Fruit fly (Drosophila melanogaster) whole organism, embryonic: ENCODE measurements around the gene CG31826.

Experiments
- Atf6 ChIP-seq: fragments of 200-800 bp; sonication (Bioruptor generic); IDR thresholded peaks from 2 replicates; pipeline ENCODE4 v1.3.6; 2022; ENCODE audit warnings: missing biosample characterization, missing genetic modification characterization
- Bdp1 ChIP-seq: fragments of 200-800 bp; sonication (Bioruptor generic); optimal IDR thresholded peaks from 3 replicates; lab custom pipeline; 2016; ENCODE audit warnings: missing biosample characterization, missing genetic modification characterization
- CG11093 ChIP-seq: fragments of 200-800 bp; sonication (Bioruptor generic); IDR thresholded peaks from 3 replicates; pipeline ENCODE4 v1.3.6; 2022; ENCODE audit warnings: missing biosample characterization, missing genetic modification characterization
- CG11560 ChIP-seq: fragments of 200-800 bp; sonication (Bioruptor generic); IDR thresholded peaks from 3 replicates; pipeline ENCODE4 v1.3.6; 2022; ENCODE audit warnings: missing biosample characterization, missing genetic modification characterization
- CG11696 ChIP-seq: fragments of 200-800 bp; sonication (Bioruptor generic); IDR thresholded peaks from 2 replicates; pipeline ENCODE4 v1.3.6; 2022; ENCODE audit warnings: missing biosample characterization, missing genetic modification characterization
- CG11723 ChIP-seq: fragments of 200-800 bp; sonication (Bioruptor generic); optimal IDR thresholded peaks from 2 replicates; lab custom pipeline; 2017; ENCODE audit warnings: missing biosample characterization, mild to moderate bottlenecking, missing genetic modification characterization
- CG12104 ChIP-seq: fragments of 200-800 bp; sonication (Bioruptor generic); optimal IDR thresholded peaks from 3 replicates; lab custom pipeline; 2016; ENCODE audit warnings: missing biosample characterization, missing genetic modification characterization
- CG1233 ChIP-seq: fragments of 200-800 bp; sonication (Bioruptor generic); optimal IDR thresholded peaks from 4 replicates; lab custom pipeline; 2018; ENCODE audit warnings: missing biosample characterization, mild to moderate bottlenecking, missing genetic modification characterization
- CG13287 ChIP-seq: fragments of 200-800 bp; sonication (Bioruptor generic); IDR thresholded peaks from 2 replicates; pipeline ENCODE4 v1.3.6; 2022; ENCODE audit warnings: missing biosample characterization, missing genetic modification characterization; ENCODE audit not compliant: partially characterized antibody
- CG13296 ChIP-seq: fragments of 200-800 bp; sonication (Bioruptor generic); optimal IDR thresholded peaks from 3 replicates; lab custom pipeline; 2018; ENCODE audit warnings: missing biosample characterization, mild to moderate bottlenecking, missing genetic modification characterization
- CG16813 ChIP-seq: fragments of 200-800 bp; sonication (Bioruptor generic); IDR thresholded peaks from 3 replicates; pipeline ENCODE4 v1.3.6; 2022; ENCODE audit warnings: missing biosample characterization, missing genetic modification characterization; ENCODE audit not compliant: partially characterized antibody
- CG17385 ChIP-seq: fragments of 200-800 bp; sonication (Bioruptor generic); optimal IDR thresholded peaks from 3 replicates; lab custom pipeline; 2018; ENCODE audit warnings: missing biosample characterization, mild to moderate bottlenecking, missing genetic modification characterization
- CG17912 ChIP-seq: fragments of 200-800 bp; sonication (Bioruptor generic); optimal IDR thresholded peaks from 2 replicates; lab custom pipeline; 2018; ENCODE audit warnings: missing biosample characterization, mild to moderate bottlenecking, missing genetic modification characterization
- CG2120 ChIP-seq: fragments of 200-800 bp; sonication (Bioruptor generic); optimal IDR thresholded peaks from 3 replicates; lab custom pipeline; 2016; ENCODE audit warnings: missing biosample characterization, missing genetic modification characterization
- CG31224 ChIP-seq: fragments of 200-800 bp; sonication (Bioruptor generic); IDR thresholded peaks from 2 replicates; pipeline ENCODE4 v1.3.6; 2022; ENCODE audit warnings: missing biosample characterization, missing genetic modification characterization
- CG33213 ChIP-seq: fragments of 200-800 bp; sonication (Bioruptor generic); optimal IDR thresholded peaks from 3 replicates; lab custom pipeline; 2016; ENCODE audit warnings: missing biosample characterization, missing genetic modification characterization
- CG3847 ChIP-seq: fragments of 200-800 bp; sonication (Bioruptor generic); IDR thresholded peaks from 2 replicates; pipeline ENCODE4 v1.3.6; 2022; ENCODE audit warnings: missing biosample characterization, missing genetic modification characterization
- CG3995 ChIP-seq: fragments of 200-800 bp; sonication (Bioruptor generic); optimal IDR thresholded peaks from 3 replicates; lab custom pipeline; 2016; ENCODE audit warnings: missing biosample characterization, missing genetic modification characterization
- CG4707 ChIP-seq: fragments of 200-800 bp; sonication (Bioruptor generic); optimal IDR thresholded peaks from 2 replicates; lab custom pipeline; 2018; ENCODE audit warnings: missing biosample characterization, mild to moderate bottlenecking, missing genetic modification characterization, moderate library complexity
- CG6175 ChIP-seq: fragments of 200-800 bp; sonication (Bioruptor generic); IDR thresholded peaks from 3 replicates; pipeline ENCODE4 v1.3.6; 2022; ENCODE audit warnings: missing biosample characterization, missing genetic modification characterization
- CG6689 ChIP-seq: fragments of 200-800 bp; sonication (Bioruptor generic); IDR thresholded peaks from 2 replicates; pipeline ENCODE4 v1.3.6; 2022; ENCODE audit warnings: missing biosample characterization, missing genetic modification characterization
- CG6765 ChIP-seq: fragments of 200-800 bp; sonication (Bioruptor generic); optimal IDR thresholded peaks from 3 replicates; lab custom pipeline; 2017; ENCODE audit warnings: missing biosample characterization, mild to moderate bottlenecking, missing genetic modification characterization
- CG8478 ChIP-seq: fragments of >200 bp; optimal IDR thresholded peaks from 2 replicates; lab custom pipeline; 2018
- CG8944 ChIP-seq: fragments of 200-800 bp; sonication (Bioruptor generic); optimal IDR thresholded peaks from 3 replicates; lab custom pipeline; 2016; ENCODE audit warnings: missing biosample characterization, missing genetic modification characterization
- CG9932 ChIP-seq: fragments of 200-800 bp; sonication (Bioruptor generic); IDR thresholded peaks from 2 replicates; pipeline ENCODE4 v1.3.6; 2022; ENCODE audit warnings: missing biosample characterization, missing genetic modification characterization
- Dfd ChIP-seq, 2 experiments: fragments of >200 bp; optimal IDR thresholded peaks; 2 replicates each; lab custom pipeline; 2017; ENCODE audit warnings: missing biosample characterization in 2 of 2, missing genetic modification characterization in 2 of 2
- Dip3 ChIP-seq: fragments of 200-800 bp; sonication (Bioruptor generic); optimal IDR thresholded peaks from 3 replicates; lab custom pipeline; 2016; ENCODE audit warnings: missing biosample characterization, missing genetic modification characterization
- HLHmδ ChIP-seq: fragments of 200-800 bp; sonication (Bioruptor generic); optimal IDR thresholded peaks from 2 replicates; lab custom pipeline; 2018; ENCODE audit warnings: missing biosample characterization, mild to moderate bottlenecking, missing genetic modification characterization, moderate library complexity
- Hr51 ChIP-seq, 2 experiments: fragments of 200-800 bp; sonication (Bioruptor generic); optimal IDR thresholded peaks; 2 replicates in 1 of 2; 3 replicates in 1 of 2; lab custom pipeline; 2016 to 2018; ENCODE audit warnings: missing biosample characterization in 2 of 2, missing genetic modification characterization in 2 of 2, mild to moderate bottlenecking in 1 of 2, moderate library complexity in 1 of 2
- MESR4 ChIP-seq: fragments of 200-800 bp; sonication (Bioruptor generic); optimal IDR thresholded peaks from 2 replicates; lab custom pipeline; 2018; ENCODE audit warnings: missing biosample characterization, mild to moderate bottlenecking, missing genetic modification characterization, moderate library complexity
- Mad ChIP-seq: fragments of 200-800 bp; sonication (Bioruptor generic); optimal IDR thresholded peaks from 2 replicates; lab custom pipeline; 2016; ENCODE audit warnings: missing biosample characterization, missing genetic modification characterization
- Oli ChIP-seq: fragments of 200-800 bp; sonication (Bioruptor generic); optimal IDR thresholded peaks from 2 replicates; lab custom pipeline; 2018; ENCODE audit warnings: missing biosample characterization, mild to moderate bottlenecking, missing genetic modification characterization, moderate library complexity
- Poxn ChIP-seq: fragments of 200-800 bp; sonication (Bioruptor generic); IDR thresholded peaks from 2 replicates; pipeline ENCODE4 v1.3.6; 2022; ENCODE audit warnings: missing biosample characterization, missing genetic modification characterization
- TFAM ChIP-seq: fragments of 200-800 bp; sonication (Bioruptor generic); optimal IDR thresholded peaks from 2 replicates; lab custom pipeline; 2017; ENCODE audit warnings: missing biosample characterization, missing genetic modification characterization, inconsistent platforms
- ab ChIP-seq: fragments of 200-800 bp; sonication (Bioruptor generic); optimal IDR thresholded peaks from 2 replicates; lab custom pipeline; 2016; ENCODE audit warnings: missing biosample characterization, missing genetic modification characterization
- cato ChIP-seq: fragments of 200-800 bp; sonication (Bioruptor generic); optimal IDR thresholded peaks from 2 replicates; lab custom pipeline; 2016; ENCODE audit warnings: missing biosample characterization, missing genetic modification characterization, borderline replicate concordance
- dm ChIP-seq: fragments of 200-800 bp; sonication (Bioruptor generic); optimal IDR thresholded peaks from 3 replicates; lab custom pipeline; 2016; ENCODE audit warnings: missing biosample characterization, missing genetic modification characterization
- en ChIP-seq: fragments of 200-800 bp; sonication (Bioruptor generic); optimal IDR thresholded peaks from 2 replicates; lab custom pipeline; 2016; ENCODE audit warnings: missing biosample characterization, missing genetic modification characterization
- gce ChIP-seq: fragments of 200-800 bp; sonication (Bioruptor generic); IDR thresholded peaks from 3 replicates; pipeline ENCODE4 v1.3.6; 2022; ENCODE audit warnings: missing biosample characterization, missing genetic modification characterization
- gcm2 ChIP-seq: fragments of 200-800 bp; sonication (Bioruptor generic); optimal IDR thresholded peaks from 2 replicates; lab custom pipeline; 2016; ENCODE audit warnings: missing biosample characterization, missing genetic modification characterization
- lmd ChIP-seq: fragments of 200-800 bp; sonication (Bioruptor generic); IDR thresholded peaks from 2 replicates; pipeline ENCODE4 v1.3.6; 2022; ENCODE audit warnings: missing biosample characterization, missing genetic modification characterization
- pnt ChIP-seq: fragments of 200-800 bp; sonication (Bioruptor generic); optimal IDR thresholded peaks from 3 replicates; lab custom pipeline; 2016; ENCODE audit warnings: missing biosample characterization, missing genetic modification characterization
- schlank ChIP-seq: fragments of 200-800 bp; sonication (Bioruptor generic); optimal IDR thresholded peaks from 2 replicates; lab custom pipeline; 2018; ENCODE audit warnings: missing biosample characterization, mild to moderate bottlenecking, missing genetic modification characterization
- sens ChIP-seq: fragments of 200-800 bp; sonication (Bioruptor generic); peaks from one replicate; lab custom pipeline; 2016; ENCODE audit warnings: missing biosample characterization, missing genetic modification characterization
- shn ChIP-seq: fragments of 200-800 bp; sonication (Bioruptor generic); optimal IDR thresholded peaks from 3 replicates; lab custom pipeline; 2016; ENCODE audit warnings: missing biosample characterization, missing genetic modification characterization
- slbo ChIP-seq: fragments of 200-800 bp; sonication (Bioruptor generic); IDR thresholded peaks from 2 replicates; pipeline ENCODE4 v1.3.6; 2022; ENCODE audit warnings: missing biosample characterization, missing genetic modification characterization
- sqz ChIP-seq: fragments of 200-800 bp; sonication (Bioruptor generic); optimal IDR thresholded peaks from 3 replicates; lab custom pipeline; 2018; ENCODE audit warnings: missing biosample characterization, mild to moderate bottlenecking, missing genetic modification characterization
- sug ChIP-seq: fragments of 200-800 bp; optimal IDR thresholded peaks from 2 replicates; lab custom pipeline; 2019; ENCODE audit warnings: missing biosample characterization, mild to moderate bottlenecking, missing genetic modification characterization, moderate library complexity
- ttk ChIP-seq: fragments of 200-800 bp; sonication (Bioruptor generic); IDR thresholded peaks from 2 replicates; pipeline ENCODE4 v2.1.2; 2022; ENCODE audit warnings: missing biosample characterization, missing genetic modification characterization

CG31826 gene

dm6 chr2L:15761409-15762407 is 11.2 kb downstream of the CG31826 start (continued):
- no peak for TF ChIP-seq TFAM (GFP tag; lab: Kevin White, UChicago)
- TF ChIP-seq HLHmδ (GFP tag; lab: Kevin White, UChicago), result no peak
- peak; percentile 65 for TF ChIP-seq CG1233 (GFP tag; lab: Kevin White, UChicago)
- peak; percentile 72 for TF ChIP-seq CG17385 (GFP tag; lab: Kevin White, UChicago)
- TF ChIP-seq CG13287, result no peak
- 0 out of 3 replicates have a peak, but pooled peaks have one; percentile 15 for TF ChIP-seq CG11560 (tag; lab: Robert Waterston, UW)
- peak; percentile 56 for TF ChIP-seq CG11723 (GFP tag; lab: Kevin White, UChicago)
- no peak for TF ChIP-seq en (GFP tag; lab: Kevin White, UChicago)
- no peak for TF ChIP-seq Poxn (GFP tag; lab: Robert Waterston, UW)
- peak; percentile 37 for TF ChIP-seq shn (GFP tag; lab: Kevin White, UChicago)
- TF ChIP-seq CG11093 (GFP tag; lab: Robert Waterston, UW), result peak; percentile 52; the same call in 2 of the 3 replicates
- TF ChIP-seq CG6175, result no peak
- TF ChIP-seq CG17912, result no peak
- peak; percentile 27 for TF ChIP-seq Bdp1 (GFP tag; lab: Kevin White, UChicago)
- TF ChIP-seq CG12104 (GFP tag; lab: Kevin White, UChicago), result peak; percentile 62
- peak; percentile 79 for TF ChIP-seq Oli (tag; lab: Kevin White, UChicago)
- TF ChIP-seq CG9932 (GFP tag; lab: Robert Waterston, UW), result 0 out of 2 replicates have a peak, but pooled peaks have one; percentile 39
- no peak for TF ChIP-seq sug (tag; lab: Kevin White, UChicago)
- TF ChIP-seq Dfd (GFP tag; optimal IDR thresholded peaks at IDR 0.05; lab: Kevin White, UChicago), result no peak
- TF ChIP-seq CG11696, result peak; percentile 67
- TF ChIP-seq CG8944, result peak; percentile 15
- peak; percentile 16 for TF ChIP-seq CG4707
- TF ChIP-seq slbo (GFP tag; lab: Robert Waterston, UW), result peak; percentile 62
- no peak for TF ChIP-seq dm (GFP tag; lab: Kevin White, UChicago)
- 0 out of 2 replicates have a peak, but pooled peaks have one; percentile 19 for TF ChIP-seq CG31224 (GFP tag; lab: Robert Waterston, UW)
- peak; percentile 65; the same call in 1 of the 3 replicates for TF ChIP-seq gce (GFP tag; lab: Robert Waterston, UW)
- peak; percentile 57 for TF ChIP-seq CG3847 (GFP tag; lab: Robert Waterston, UW)
- TF ChIP-seq CG3995 (GFP tag; lab: Kevin White, UChicago), result no peak
- peak; percentile 34 for TF ChIP-seq Mad (GFP tag; lab: Kevin White, UChicago)
- peak; percentile 32 for TF ChIP-seq CG13296
- peak; percentile 87 for TF ChIP-seq CG6689 (GFP tag; lab: Robert Waterston, UW)
- TF ChIP-seq schlank (tag; lab: Kevin White, UChicago), result no peak
- peak; percentile 60 for TF ChIP-seq cato (GFP tag; lab: Kevin White, UChicago)
- TF ChIP-seq sens (GFP tag; lab: Kevin White, UChicago), result peak; percentile 92
- TF ChIP-seq CG16813 (GFP tag; lab: Robert Waterston, UW), result no peak
- no peak for TF ChIP-seq CG8478 (lab: Kevin White, UChicago)
- TF ChIP-seq lmd (GFP tag; lab: Robert Waterston, UW), result peak; percentile 78
- TF ChIP-seq sqz, result no peak
- TF ChIP-seq gcm2 (GFP tag; lab: Kevin White, UChicago), result no peak
- TF ChIP-seq CG6765 (GFP tag; lab: Kevin White, UChicago), result peak; percentile 27
- TF ChIP-seq Atf6 (GFP tag; lab: Robert Waterston, UW), result peak; percentile 74
- no peak for TF ChIP-seq MESR4 (GFP tag; lab: Kevin White, UChicago)
- peak; percentile 50 for TF ChIP-seq CG2120
- peak; percentile 28 for TF ChIP-seq CG33213
- TF ChIP-seq Hr51 (GFP tag; optimal IDR thresholded peaks at IDR 0.05; lab: Kevin White, UChicago), result peak in 1 of 2 experiments; percentile 82
- TF ChIP-seq Dip3 (GFP tag; lab: Kevin White, UChicago), result no peak
- no peak for TF ChIP-seq ab
- peak; percentile 85 for TF ChIP-seq ttk
- no peak for TF ChIP-seq pnt (GFP tag; lab: Kevin White, UChicago)
